Fruit fly (Drosophila melanogaster): ENCODE data around the gene Trf2.

The Trf2 gene

dm6 chrX:8416956-8417355 is 7.9 kb downstream of the Trf2 start (continued):
- TF ChIP-seq nerfin-2 (GFP tag; IDR thresholded peaks at IDR 0.05; ENCODE audit: partially characterized antibody) (no peak), vvl (GFP tag; IDR thresholded peaks at IDR 0.05) (no peak), Dek (tag; optimal IDR thresholded peaks at IDR 0.05) (no peak), jigr1 (GFP tag; IDR thresholded peaks at IDR 0.05) (no peak), esg (GFP tag; conservative IDR thresholded peaks at IDR 0.05) (0 out of 2 replicates have a peak, but pooled peaks have one; percentile 8), ERR (GFP tag; optimal IDR thresholded peaks at IDR 0.05) (no peak), CG7963 (GFP tag; IDR thresholded peaks at IDR 0.05; ENCODE audit: partially characterized antibody) (no peak), CHES-1-like (GFP tag; optimal IDR thresholded peaks at IDR 0.05) (no peak), amos (GFP tag; IDR thresholded peaks at IDR 0.05; ENCODE audit: partially characterized antibody) (no peak), CG1603 (tag; optimal IDR thresholded peaks at IDR 0.05) (no peak), Rfx (GFP tag; IDR thresholded peaks at IDR 0.05) (0 out of 2 replicates have a peak, but pooled peaks have one; percentile 29), E2f2 (GFP tag; IDR thresholded peaks at IDR 0.05) (no peak), Bgb (GFP tag; IDR thresholded peaks at IDR 0.05; ENCODE audit: partially characterized antibody) (no peak), CG34422 (GFP tag; IDR thresholded peaks at IDR 0.05) (no peak), Hr39 (optimal IDR thresholded peaks at IDR 0.05) (no peak), CG9876 (GFP tag; optimal IDR thresholded peaks at IDR 0.05) (no peak), chinmo (GFP tag; IDR thresholded peaks at IDR 0.05; ENCODE audit: partially characterized antibody) (no peak), CG6813 (GFP tag; optimal IDR thresholded peaks at IDR 0.05) (no peak), CG16813 (GFP tag; IDR thresholded peaks at IDR 0.05; ENCODE audit: partially characterized antibody) (no peak), tx (GFP tag; optimal IDR thresholded peaks at IDR 0.05) (no peak), Side (GFP tag; optimal IDR thresholded peaks at IDR 0.05) (peak; percentile 34), CG17912 (GFP tag; optimal IDR thresholded peaks at IDR 0.05) (no peak), gt (GFP tag; IDR thresholded peaks at IDR 0.05) (no peak), CG14860 (GFP tag; IDR thresholded peaks at IDR 0.05; ENCODE audit: partially characterized antibody) (no peak), Mrtf (GFP tag; IDR thresholded peaks at IDR 0.05) (no peak), vnd (GFP tag; IDR thresholded peaks at IDR 0.05; ENCODE audit: partially characterized antibody) (no peak), crc (GFP tag; optimal IDR thresholded peaks at IDR 0.05) (peak; percentile 36), eyg (GFP tag; optimal IDR thresholded peaks at IDR 0.05) (no peak), CG31224 (GFP tag; IDR thresholded peaks at IDR 0.05) (no peak), Scr (GFP tag; IDR thresholded peaks at IDR 0.05; ENCODE audit: partially characterized antibody) (no peak), gem (tag; optimal IDR thresholded peaks at IDR 0.05) (peak; percentile 34), ATbp (GFP tag; optimal IDR thresholded peaks at IDR 0.05) (peak; percentile 11), Taf1 (GFP tag; IDR thresholded peaks at IDR 0.05) (no peak), inv (GFP tag; IDR thresholded peaks at IDR 0.05; ENCODE audit: partially characterized antibody) (no peak), pho (GFP tag; optimal IDR thresholded peaks at IDR 0.05) (no peak), wor (GFP tag; IDR thresholded peaks at IDR 0.05) (no peak), CG1832 (GFP tag; optimal IDR thresholded peaks at IDR 0.05) (no peak), tin (GFP tag; optimal IDR thresholded peaks at IDR 0.05) (peak; percentile 23), az2 (GFP tag; optimal IDR thresholded peaks at IDR 0.05) (peak; percentile 18), Ptx1 (GFP tag; IDR thresholded peaks at IDR 0.05) (0 out of 2 replicates have a peak, but pooled peaks have one; percentile 12), sug (tag; optimal IDR thresholded peaks at IDR 0.05) (no peak), rib (GFP tag; IDR thresholded peaks at IDR 0.05) (no peak), hbn (GFP tag; IDR thresholded peaks at IDR 0.05; ENCODE audit: partially characterized antibody) (no peak), ci (GFP tag; IDR thresholded peaks at IDR 0.05) (no peak), zfh1 (GFP tag; IDR thresholded peaks at IDR 0.05) (0 out of 3 replicates have a peak, but pooled peaks have one; percentile 30), row (GFP tag; IDR thresholded peaks at IDR 0.05) (no peak), CG30020 (tag; optimal IDR thresholded peaks at IDR 0.05) (no peak), Poxn (GFP tag; IDR thresholded peaks at IDR 0.05) (no peak), Camta (GFP tag; optimal IDR thresholded peaks at IDR 0.05) (peak; percentile 60), CG11093 (GFP tag; IDR thresholded peaks at IDR 0.05) (no peak), CG12236 (GFP tag; optimal IDR thresholded peaks at IDR 0.05) (no peak), CG14050 (GFP tag; IDR thresholded peaks at IDR 0.05) (no peak)

Data from whole organism, embryonic.